Fruit fly (Drosophila melanogaster): ENCODE results near the gene CG13728.

The CG13728 gene

DNA sequence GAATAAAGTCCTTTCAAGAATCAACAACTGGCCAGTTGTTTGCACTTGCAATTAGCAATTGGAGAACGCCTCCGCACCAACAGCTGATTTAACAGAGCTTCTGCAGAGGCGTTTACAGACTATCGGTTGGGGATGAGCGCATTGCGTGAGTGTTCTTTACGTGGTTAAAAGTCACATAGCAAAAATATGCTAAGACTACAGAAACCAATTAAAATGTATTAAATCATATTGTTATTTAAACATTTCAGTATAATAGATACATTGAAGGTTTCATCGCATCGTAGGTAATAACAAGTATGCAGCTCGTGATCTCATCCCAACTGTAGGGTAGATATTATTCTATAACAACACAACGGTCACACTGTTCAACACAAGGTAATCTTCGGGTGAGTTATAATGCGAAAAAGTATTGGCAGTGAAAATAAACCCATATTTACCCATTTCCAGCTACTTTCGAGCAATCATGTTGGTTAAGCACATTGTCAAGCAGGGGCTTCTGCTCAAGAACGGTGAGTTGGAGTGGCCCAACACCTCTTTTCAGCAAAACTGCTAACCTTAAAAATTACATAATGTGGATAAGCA, 42.7 kb upstream of the CG13728 start, which contains the start of the genes Sec3 and COX7B (continued):
- TF ChIP-seq CG31441 (GFP tag; IDR thresholded peaks at IDR 0.05) (peak; percentile 61), Max (GFP tag; optimal IDR thresholded peaks at IDR 0.05) (peak; percentile 76), CG4820 (GFP tag; optimal IDR thresholded peaks at IDR 0.05) (peak; percentile 55), CG4617 (GFP tag; optimal IDR thresholded peaks at IDR 0.05; ENCODE audit: borderline replicate concordance) (peak; percentile 89), fd102C (GFP tag; optimal IDR thresholded peaks at IDR 0.05) (no peak), CG9437 (GFP tag; optimal IDR thresholded peaks at IDR 0.05) (peak; percentile 84), CG3407 (GFP tag; optimal IDR thresholded peaks at IDR 0.05) (no peak), ro (GFP tag; IDR thresholded peaks at IDR 0.05) (no peak), Opbp (GFP tag; IDR thresholded peaks at IDR 0.05; ENCODE audit: partially characterized antibody) (peak; percentile 87), CG12219 (GFP tag; optimal IDR thresholded peaks at IDR 0.05) (peak; percentile 8), CG4424 (GFP tag; optimal IDR thresholded peaks at IDR 0.05) (peak; percentile 70), ci (GFP tag; IDR thresholded peaks at IDR 0.05) (0 out of 3 replicates have a peak, but pooled peaks have one; percentile 59), prd (optimal IDR thresholded peaks at IDR 0.05) (no peak), prd (GFP tag; IDR thresholded peaks at IDR 0.05) (peak; percentile 71), CG13624 (GFP tag; optimal IDR thresholded peaks at IDR 0.05) (peak; percentile 71), CG15269 (tag; optimal IDR thresholded peaks at IDR 0.05) (peak; percentile 63), CG17361 (GFP tag; IDR thresholded peaks at IDR 0.05) (peak; percentile 72; the same call in 2 of the 3 replicates), peb (GFP tag; IDR thresholded peaks at IDR 0.05) (no peak), HLHmδ (GFP tag; optimal IDR thresholded peaks at IDR 0.05) (no peak), sens-2 (GFP tag; IDR thresholded peaks at IDR 0.05) (no peak), CG8478 (optimal IDR thresholded peaks at IDR 0.05) (no peak), CG4707 (GFP tag; optimal IDR thresholded peaks at IDR 0.05) (no peak), CG6175 (GFP tag; IDR thresholded peaks at IDR 0.05) (0 out of 3 replicates have a peak, but pooled peaks have one; percentile 24), HLH54F (GFP tag; optimal IDR thresholded peaks at IDR 0.05) (peak; percentile 74), kah (GFP tag; optimal IDR thresholded peaks at IDR 0.05) (no peak), gsb (GFP tag; IDR thresholded peaks at IDR 0.05) (no peak), Dref (GFP tag; IDR thresholded peaks at IDR 0.05) (peak; percentile 31; the same call in 1 of the 2 replicates), tin (GFP tag; optimal IDR thresholded peaks at IDR 0.05) (peak; percentile 74), ERR (GFP tag; optimal IDR thresholded peaks at IDR 0.05) (peak; percentile 29), CG2199 (GFP tag; IDR thresholded peaks at IDR 0.05) (no peak), aop (GFP tag; IDR thresholded peaks at IDR 0.05) (no peak), CG1602 (GFP tag; optimal IDR thresholded peaks at IDR 0.05) (peak; percentile 58), MTF-1 (GFP tag; optimal IDR thresholded peaks at IDR 0.05; ENCODE audit: borderline replicate concordance) (no peak), crol (GFP tag; IDR thresholded peaks at IDR 0.05) (no peak), mam (GFP tag; optimal IDR thresholded peaks at IDR 0.05) (peak; percentile 65), sisA (GFP tag; IDR thresholded peaks at IDR 0.05) (no peak), dati (GFP tag; IDR thresholded peaks at IDR 0.05) (no peak), pita (GFP tag; optimal IDR thresholded peaks at IDR 0.05) (no peak), BtbVII (GFP tag; optimal IDR thresholded peaks at IDR 0.05) (peak; percentile 23), Ets97D (GFP tag; optimal IDR thresholded peaks at IDR 0.05) (peak; percentile 29), CG17328 (GFP tag; IDR thresholded peaks at IDR 0.05) (no peak), pum (GFP tag; optimal IDR thresholded peaks at IDR 0.05) (peak; percentile 58), kni (GFP tag; optimal IDR thresholded peaks at IDR 0.05) (no peak), Pdp1 (GFP tag; optimal IDR thresholded peaks at IDR 0.05) (peak; percentile 64 to 96), Asciz (GFP tag; optimal IDR thresholded peaks at IDR 0.05) (no peak), CG18476 (GFP tag; optimal IDR thresholded peaks at IDR 0.05) (peak; percentile 44), CG9727 (GFP tag; optimal IDR thresholded peaks at IDR 0.05) (peak; percentile 62), seq (GFP tag; IDR thresholded peaks at IDR 0.05) (no peak), Dfd (GFP tag; optimal IDR thresholded peaks at IDR 0.05) (no peak), B-H2 (GFP tag; optimal IDR thresholded peaks at IDR 0.05) (peak; percentile 82), CG31224 (GFP tag; IDR thresholded peaks at IDR 0.05) (0 out of 2 replicates have a peak, but pooled peaks have one; percentile 6), CG2889 (GFP tag; IDR thresholded peaks at IDR 0.05) (no peak)

Data from whole organism, embryonic.